Worm (Caenorhabditis elegans): ENCODE data around the gene F44D12.10.
A peak's percentile ranks its signal among the peaks of the same experiment; 100 is the strongest.

F44D12.10 gene

DNA sequence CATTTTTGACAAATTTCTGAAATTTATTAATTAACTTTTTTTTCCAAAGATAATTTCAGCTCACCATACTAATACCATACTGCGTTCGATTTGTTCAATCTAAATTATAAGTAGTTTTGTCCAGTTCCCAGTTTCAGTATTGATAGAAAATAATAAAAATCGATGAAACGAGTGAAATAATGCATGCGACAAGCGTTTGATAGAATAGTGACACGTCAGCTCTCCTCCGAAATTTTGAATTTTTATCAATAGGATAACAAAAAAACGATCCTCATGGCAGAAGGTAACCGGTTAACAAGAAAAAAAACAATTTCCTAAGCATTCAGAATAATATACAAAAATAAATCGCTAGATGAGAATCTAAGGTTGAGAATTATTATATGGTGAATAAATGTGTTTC lies 35.1 kb downstream of the F44D12.10 start, which contains the start of gene C47E12.3:
Gene C47E12.3 (minus strand): TSS at position 101 of the 400 bp plus-strand sequence.
- TF ChIP-seq elt-1 (tag; optimal IDR thresholded peaks at IDR 0.05; ENCODE audit: borderline replicate concordance, insufficient read depth): no peak
- no peak for TF ChIP-seq pha-4 (tag; optimal IDR thresholded peaks at IDR 0.05)
- TF ChIP-seq lin-13 (tag; optimal IDR thresholded peaks at IDR 0.05): no peak
- TF ChIP-seq unc-120 (tag; optimal IDR thresholded peaks at IDR 0.05; ENCODE audit: poor library complexity, severe bottlenecking): no peak
- TF ChIP-seq mab-5 (tag; optimal IDR thresholded peaks at IDR 0.05): no peak
- no peak for TF ChIP-seq bed-3 (GFP tag; optimal IDR thresholded peaks at IDR 0.05)
- no peak for TF ChIP-seq ham-2 (GFP tag; optimal IDR thresholded peaks at IDR 0.05)

- TF ChIP-seq lsy-2 (tag; optimal IDR thresholded peaks at IDR 0.05) (peak; percentile 54), unc-120 (tag; optimal IDR thresholded peaks at IDR 0.05; ENCODE audit: poor library complexity, severe bottlenecking) (no peak)
Measured at ce11 chrIV:9998487-9999218, 38.2 kb downstream of the F44D12.10 start, which contains the start of gene pyp-1. Gene pyp-1 (minus strand): TSS chrIV:9998925.

ce11 chrIV:9994895-9995394 lies 41.9 kb downstream of the F44D12.10 start, which contains the start of gene uba-1:
Gene uba-1 (minus strand): TSS chrIV:9994945.
- TF ChIP-seq pha-4 (tag; optimal IDR thresholded peaks at IDR 0.05) (no peak), hlh-1 (tag; optimal IDR thresholded peaks at IDR 0.05) (no peak), ceh-39 (tag; optimal IDR thresholded peaks at IDR 0.05) (no peak), zip-8 (tag; optimal IDR thresholded peaks at IDR 0.05) (no peak), nhr-12 (tag; optimal IDR thresholded peaks at IDR 0.05) (no peak), sptf-1 (tag; optimal IDR thresholded peaks at IDR 0.05) (no peak), snpc-4 (tag; optimal IDR thresholded peaks at IDR 0.05) (no peak), mls-2 (tag; optimal IDR thresholded peaks at IDR 0.05) (no peak), lin-13 (tag; optimal IDR thresholded peaks at IDR 0.05) (no peak), mab-5 (tag; optimal IDR thresholded peaks at IDR 0.05) (no peak), unc-62 (GFP tag; optimal IDR thresholded peaks at IDR 0.05) (no peak), unc-39 (tag; optimal IDR thresholded peaks at IDR 0.05) (no peak)

ce11 chrIV:9993403-9994132 lies 43.3 kb downstream of the F44D12.10 start:
- TF ChIP-seq mep-1 (tag; optimal IDR thresholded peaks at IDR 0.05): no peak
- TF ChIP-seq zip-8 (tag; optimal IDR thresholded peaks at IDR 0.05): no peak
- no peak for TF ChIP-seq sptf-1 (tag; optimal IDR thresholded peaks at IDR 0.05)
- no peak for TF ChIP-seq unc-120 (tag; optimal IDR thresholded peaks at IDR 0.05; ENCODE audit: poor library complexity, severe bottlenecking)
- no peak for TF ChIP-seq ztf-11 (tag; optimal IDR thresholded peaks at IDR 0.05)
- TF ChIP-seq lsy-2 (tag; optimal IDR thresholded peaks at IDR 0.05): no peak
- no peak for TF ChIP-seq pha-4 (tag; optimal IDR thresholded peaks at IDR 0.05)
- TF ChIP-seq nhr-28 (tag; optimal IDR thresholded peaks at IDR 0.05): no peak
- no peak for TF ChIP-seq unc-62 (GFP tag; optimal IDR thresholded peaks at IDR 0.05)
- TF ChIP-seq nhr-76 (tag; optimal IDR thresholded peaks at IDR 0.05): no peak
- TF ChIP-seq ceh-43 (GFP tag; optimal IDR thresholded peaks at IDR 0.05): no peak
- no peak for TF ChIP-seq ceh-39 (tag; optimal IDR thresholded peaks at IDR 0.05)
- no peak for TF ChIP-seq drap-1 (GFP tag; optimal IDR thresholded peaks at IDR 0.05)
- no peak for TF ChIP-seq flh-1 (GFP tag; optimal IDR thresholded peaks at IDR 0.05)
- no peak for TF ChIP-seq mab-5 (tag; optimal IDR thresholded peaks at IDR 0.05)
- TF ChIP-seq nhr-237 (tag; optimal IDR thresholded peaks at IDR 0.05): no peak
- no peak for TF ChIP-seq ceh-83 (GFP tag; optimal IDR thresholded peaks at IDR 0.05)
- no peak for TF ChIP-seq unc-39 (tag; optimal IDR thresholded peaks at IDR 0.05)

- TF ChIP-seq ceh-39 (tag; optimal IDR thresholded peaks at IDR 0.05) (no peak), nhr-76 (tag; optimal IDR thresholded peaks at IDR 0.05) (no peak), ham-2 (GFP tag; optimal IDR thresholded peaks at IDR 0.05) (no peak), nhr-28 (tag; optimal IDR thresholded peaks at IDR 0.05) (no peak), blmp-1 (tag; optimal IDR thresholded peaks at IDR 0.05) (no peak)
Measured at ce11 chrIV:9989416-9989815, 47.5 kb downstream of the F44D12.10 start.

Measured in whole organism, mixed stage, embryonic.